Fruit fly (Drosophila melanogaster) whole organism, embryonic: ENCODE data around the gene Sec22.

Experiments used
- Asciz ChIP-seq: fragments of 200-800 bp; sonication (Bioruptor generic); optimal IDR thresholded peaks from 2 replicates; lab custom pipeline; 2017; ENCODE audit warnings: missing biosample characterization, mild to moderate bottlenecking, missing genetic modification characterization, missing genetic modification reagents
- Atf-2 ChIP-seq: fragments of 200-800 bp; sonication (Bioruptor generic); optimal IDR thresholded peaks from 2 replicates; lab custom pipeline; 2016; ENCODE audit warnings: missing biosample characterization, missing genetic modification characterization
- BtbVII ChIP-seq: fragments of 200-800 bp; sonication (Bioruptor generic); optimal IDR thresholded peaks from 3 replicates; lab custom pipeline; 2017; ENCODE audit warnings: missing biosample characterization, mild to moderate bottlenecking, missing genetic modification characterization
- CG10147 ChIP-seq: fragments of 200-800 bp; sonication (Bioruptor generic); optimal IDR thresholded peaks from 2 replicates; lab custom pipeline; 2019; ENCODE audit warnings: missing biosample characterization, mild to moderate bottlenecking, missing genetic modification characterization, moderate library complexity
- CG10267 ChIP-seq: fragments of 200-800 bp; sonication (Bioruptor generic); optimal IDR thresholded peaks from 2 replicates; lab custom pipeline; 2018; ENCODE audit warnings: missing biosample characterization, mild to moderate bottlenecking, missing genetic modification characterization, moderate library complexity
- CG10654 ChIP-seq: fragments of 200-800 bp; sonication (Bioruptor generic); optimal IDR thresholded peaks from 2 replicates; lab custom pipeline; 2016; ENCODE audit warnings: missing biosample characterization, missing genetic modification characterization
- CG10979 ChIP-seq: fragments of 200-800 bp; sonication (Bioruptor generic); optimal IDR thresholded peaks from 2 replicates; lab custom pipeline; 2018; ENCODE audit warnings: missing biosample characterization, mild to moderate bottlenecking, missing genetic modification characterization, moderate library complexity
- CG12299 ChIP-seq: fragments of 200-800 bp; sonication (Bioruptor generic); optimal IDR thresholded peaks from 2 replicates; lab custom pipeline; 2018; ENCODE audit warnings: missing biosample characterization, mild to moderate bottlenecking, missing genetic modification characterization
- CG15011 ChIP-seq: fragments of 200-800 bp; sonication (Bioruptor generic); optimal IDR thresholded peaks from 3 replicates; lab custom pipeline; 2018; ENCODE audit warnings: missing biosample characterization, mild to moderate bottlenecking, missing genetic modification characterization
- CG1602 ChIP-seq: fragments of 200-800 bp; sonication (Bioruptor generic); optimal IDR thresholded peaks from 3 replicates; lab custom pipeline; 2016; ENCODE audit warnings: missing biosample characterization, missing genetic modification characterization
- CG17328 ChIP-seq: fragments of 200-800 bp; sonication (Bioruptor generic); IDR thresholded peaks from 2 replicates; pipeline ENCODE4 v1.3.6; 2022; ENCODE audit warnings: missing biosample characterization, missing genetic modification characterization
- CG18619 ChIP-seq: fragments of 200-800 bp; sonication (Bioruptor generic); optimal IDR thresholded peaks from 3 replicates; lab custom pipeline; 2017; ENCODE audit warnings: missing biosample characterization, mild to moderate bottlenecking, missing genetic modification characterization
- CG18764 ChIP-seq: fragments of 200-800 bp; sonication (Bioruptor generic); optimal IDR thresholded peaks from 3 replicates; lab custom pipeline; 2016; ENCODE audit warnings: missing biosample characterization, missing genetic modification characterization
- CG2875 ChIP-seq: fragments of 200-800 bp; sonication (Bioruptor generic); optimal IDR thresholded peaks from 2 replicates; lab custom pipeline; 2017; ENCODE audit warnings: missing biosample characterization, mild to moderate bottlenecking, missing genetic modification characterization, missing genetic modification reagents
- CG32532 ChIP-seq: fragments of 200-800 bp; sonication (Bioruptor generic); IDR thresholded peaks from 2 replicates; pipeline ENCODE4 v1.3.6; 2022; ENCODE audit warnings: missing biosample characterization, missing genetic modification characterization
- CG34224 ChIP-seq: fragments of 200-800 bp; sonication (Bioruptor generic); IDR thresholded peaks from 3 replicates; pipeline ENCODE4 v1.3.6; 2022; ENCODE audit warnings: missing biosample characterization, missing genetic modification characterization; ENCODE audit not compliant: partially characterized antibody
- CG6272 ChIP-seq: fragments of 200-800 bp; sonication (Bioruptor generic); IDR thresholded peaks from 2 replicates; pipeline ENCODE4 v1.3.6; 2022; ENCODE audit warnings: missing biosample characterization, missing genetic modification characterization
- CG6654 ChIP-seq: fragments of 200-800 bp; sonication (Bioruptor generic); optimal IDR thresholded peaks from 2 replicates; lab custom pipeline; 2017; ENCODE audit warnings: missing biosample characterization, mild to moderate bottlenecking, missing genetic modification characterization
- CG6854 ChIP-seq: fragments of 200-800 bp; sonication (Bioruptor generic); optimal IDR thresholded peaks from 3 replicates; lab custom pipeline; 2017; ENCODE audit warnings: missing biosample characterization, mild to moderate bottlenecking, missing genetic modification characterization
- CG7839 ChIP-seq: fragments of 200-800 bp; sonication (Bioruptor generic); optimal IDR thresholded peaks from 3 replicates; lab custom pipeline; 2018; ENCODE audit warnings: missing biosample characterization, mild to moderate bottlenecking, missing genetic modification characterization, moderate library complexity
- CG9797 ChIP-seq: fragments of 200-800 bp; sonication (Bioruptor generic); optimal IDR thresholded peaks from 3 replicates; lab custom pipeline; 2018; ENCODE audit warnings: missing biosample characterization, mild to moderate bottlenecking, missing genetic modification characterization
- Camta ChIP-seq: fragments of 200-800 bp; sonication (Bioruptor generic); optimal IDR thresholded peaks from 2 replicates; lab custom pipeline; 2016; ENCODE audit warnings: missing biosample characterization, missing genetic modification characterization
- D ChIP-seq, 2 experiments: fragments of 200-800 bp in 1 of 2; fragments of >200 bp in 1 of 2; sonication (Bioruptor generic) in 1 of 2; optimal IDR thresholded peaks; 2 replicates in 1 of 2; 3 replicates in 1 of 2; lab custom pipeline; 2017; ENCODE audit warnings: mild to moderate bottlenecking in 1 of 2, missing biosample characterization in 1 of 2, missing genetic modification characterization in 1 of 2, missing genetic modification reagents in 1 of 2
- Dad ChIP-seq: fragments of 200-800 bp; sonication (Bioruptor generic); optimal IDR thresholded peaks from 3 replicates; lab custom pipeline; 2016; ENCODE audit warnings: missing biosample characterization, missing genetic modification characterization
- Deaf1 ChIP-seq: fragments of 200-800 bp; optimal IDR thresholded peaks from 3 replicates; lab custom pipeline; 2019; ENCODE audit warnings: missing biosample characterization, mild to moderate bottlenecking, missing genetic modification characterization, moderate library complexity
- Dp ChIP-seq: fragments of 200-800 bp; sonication (Bioruptor generic); optimal IDR thresholded peaks from 2 replicates; lab custom pipeline; 2018; ENCODE audit warnings: missing biosample characterization, mild to moderate bottlenecking, missing genetic modification characterization, moderate library complexity
- Hr3 ChIP-seq: fragments of 200-800 bp; sonication (Bioruptor generic); optimal IDR thresholded peaks from 3 replicates; lab custom pipeline; 2016; ENCODE audit warnings: missing biosample characterization, missing genetic modification characterization
- Lhr ChIP-seq: fragments of 200-800 bp; sonication (Bioruptor generic); optimal IDR thresholded peaks from 3 replicates; lab custom pipeline; 2017; ENCODE audit warnings: mild to moderate bottlenecking, missing biosample characterization, missing genetic modification reagents, missing genetic modification characterization
- Med ChIP-seq: fragments of 200-800 bp; sonication (Bioruptor generic); peaks from one replicate; lab custom pipeline; 2016; ENCODE audit warnings: missing biosample characterization, missing genetic modification characterization, mild to moderate bottlenecking, inconsistent platforms, moderate library complexity
- Opbp ChIP-seq: fragments of 200-800 bp; sonication (Bioruptor generic); IDR thresholded peaks from 3 replicates; pipeline ENCODE4 v1.3.6; 2022; ENCODE audit warnings: missing biosample characterization, missing genetic modification characterization; ENCODE audit not compliant: partially characterized antibody
- Scr ChIP-seq: fragments of 200-800 bp; sonication (Bioruptor generic); IDR thresholded peaks from 2 replicates; pipeline ENCODE4 v1.3.6; 2022; ENCODE audit warnings: missing biosample characterization, missing genetic modification characterization; ENCODE audit not compliant: partially characterized antibody
- Trl ChIP-seq, 3 experiments: fragments of >200 bp in 2 of 3; fragments of 200-800 bp in 1 of 3; sonication (Bioruptor generic) in 1 of 3; optimal IDR thresholded peaks; 2 replicates in 1 of 3; 3 replicates in 2 of 3; lab custom pipeline; 2016 to 2017; ENCODE audit warnings: missing biosample characterization in 1 of 3, missing genetic modification characterization in 1 of 3
- ash1 ChIP-seq: fragments of 200-800 bp; sonication (Bioruptor generic); optimal IDR thresholded peaks from 2 replicates; lab custom pipeline; 2018; ENCODE audit warnings: missing biosample characterization, mild to moderate bottlenecking, missing genetic modification characterization
- bcd ChIP-seq: fragments of 200-800 bp; sonication (Bioruptor generic); optimal IDR thresholded peaks from 2 replicates; lab custom pipeline; 2017; ENCODE audit warnings: missing biosample characterization, mild to moderate bottlenecking, missing genetic modification characterization
- ems ChIP-seq: fragments of 200-800 bp; sonication (Bioruptor generic); optimal IDR thresholded peaks from 3 replicates; lab custom pipeline; 2016; ENCODE audit warnings: missing biosample characterization, missing genetic modification characterization
- eve ChIP-seq, 2 experiments: fragments of >200 bp; optimal IDR thresholded peaks; 2 replicates each; lab custom pipeline; 2017; ENCODE audit warnings: missing biosample characterization in 2 of 2, missing genetic modification characterization in 2 of 2
- fru ChIP-seq: fragments of >200 bp; optimal IDR thresholded peaks from 2 replicates; lab custom pipeline; 2017
- ftz-f1 ChIP-seq: fragments of 200-800 bp; sonication (Bioruptor generic); optimal IDR thresholded peaks from 2 replicates; lab custom pipeline; 2016; ENCODE audit warnings: missing biosample characterization, missing genetic modification characterization
- gsb ChIP-seq: fragments of 200-800 bp; sonication (Bioruptor generic); IDR thresholded peaks from 2 replicates; pipeline ENCODE4 v1.3.6; 2022; ENCODE audit warnings: missing biosample characterization, missing genetic modification characterization
- h ChIP-seq: fragments of >200 bp; optimal IDR thresholded peaks from 2 replicates; lab custom pipeline; 2017
- hbn ChIP-seq: fragments of 200-800 bp; sonication (Bioruptor generic); IDR thresholded peaks from 2 replicates; pipeline ENCODE4 v1.3.6; 2022; ENCODE audit warnings: missing biosample characterization, missing genetic modification characterization; ENCODE audit not compliant: partially characterized antibody
- nerfin-2 ChIP-seq: fragments of 200-800 bp; sonication (Bioruptor generic); IDR thresholded peaks from 2 replicates; pipeline ENCODE4 v1.3.6; 2022; ENCODE audit warnings: missing biosample characterization, missing genetic modification characterization; ENCODE audit not compliant: partially characterized antibody
- onecut ChIP-seq: fragments of 200-800 bp; sonication (Bioruptor generic); IDR thresholded peaks from 2 replicates; pipeline ENCODE4 v1.3.6; 2022; ENCODE audit warnings: missing biosample characterization, missing genetic modification characterization
- otp ChIP-seq: fragments of 200-800 bp; sonication (Bioruptor generic); IDR thresholded peaks from 3 replicates; pipeline ENCODE4, ENCODE4 v1.3.6; 2022; ENCODE audit warnings: missing biosample characterization, missing genetic modification characterization
- pho ChIP-seq: fragments of 200-800 bp; sonication (Bioruptor generic); optimal IDR thresholded peaks from 2 replicates; lab custom pipeline; 2016; ENCODE audit warnings: missing biosample characterization, missing genetic modification characterization
- sc ChIP-seq, 3 experiments: fragments of >200 bp in 2 of 3; fragments of 200-800 bp in 1 of 3; sonication (Bioruptor generic) in 1 of 3; optimal IDR thresholded peaks; 2 replicates in 2 of 3; 3 replicates in 1 of 3; lab custom pipeline; 2017; ENCODE audit warnings: mild to moderate bottlenecking in 1 of 3, missing biosample characterization in 1 of 3, missing genetic modification characterization in 1 of 3, missing genetic modification reagents in 1 of 3
- sr ChIP-seq: fragments of 200-800 bp; sonication (Bioruptor generic); IDR thresholded peaks from 3 replicates; pipeline ENCODE4 v1.3.6; 2022; ENCODE audit warnings: missing biosample characterization, missing genetic modification characterization
- ssp ChIP-seq: fragments of 200-800 bp; sonication (Bioruptor generic); IDR thresholded peaks from 2 replicates; pipeline ENCODE4 v1.3.6; 2022; ENCODE audit warnings: missing biosample characterization, missing genetic modification characterization
- trh ChIP-seq: fragments of 200-800 bp; sonication (Bioruptor generic); optimal IDR thresholded peaks from 2 replicates; lab custom pipeline; 2016; ENCODE audit warnings: missing biosample characterization, missing genetic modification characterization
- ttk ChIP-seq: fragments of 200-800 bp; sonication (Bioruptor generic); IDR thresholded peaks from 2 replicates; pipeline ENCODE4 v2.1.2; 2022; ENCODE audit warnings: missing biosample characterization, missing genetic modification characterization

Gene Sec22

DNA sequence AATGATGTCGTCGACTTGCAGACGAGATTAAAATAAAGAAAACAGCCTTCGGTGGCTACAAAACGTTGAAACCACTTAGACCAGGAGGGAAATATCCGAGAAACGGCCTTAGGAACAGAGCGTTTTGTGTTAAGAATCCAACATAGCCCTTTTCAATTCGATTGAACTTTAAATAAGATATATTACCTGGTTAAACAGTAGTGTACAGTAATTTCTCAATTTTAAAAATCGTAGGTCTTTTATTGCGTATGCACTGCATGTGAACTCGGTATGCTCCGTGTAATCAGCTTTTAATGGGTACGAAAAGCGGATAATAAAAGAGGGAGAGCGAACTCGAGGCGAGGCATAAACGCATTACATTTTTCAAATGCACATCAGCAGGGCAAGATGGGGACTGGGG lies 32.1 kb downstream of the Sec22 start (continued):
- TF ChIP-seq CG10267 (tag; lab: Kevin White, UChicago) (no peak), ttk (GFP tag; lab: Robert Waterston, UW) (no peak), Lhr (no peak), Deaf1 (tag; lab: Kevin White, UChicago) (no peak), trh (no peak), Dp (GFP tag; lab: Kevin White, UChicago) (no peak), CG15011 (GFP tag; lab: Kevin White, UChicago) (no peak), gsb (GFP tag; lab: Robert Waterston, UW) (no peak), Asciz (GFP tag; lab: Kevin White, UChicago) (no peak), CG7839 (tag; lab: Kevin White, UChicago) (peak; percentile 26), ems (GFP tag; lab: Kevin White, UChicago) (no peak), CG10147 (no peak), Dad (GFP tag; lab: Kevin White, UChicago) (no peak)

DNA sequence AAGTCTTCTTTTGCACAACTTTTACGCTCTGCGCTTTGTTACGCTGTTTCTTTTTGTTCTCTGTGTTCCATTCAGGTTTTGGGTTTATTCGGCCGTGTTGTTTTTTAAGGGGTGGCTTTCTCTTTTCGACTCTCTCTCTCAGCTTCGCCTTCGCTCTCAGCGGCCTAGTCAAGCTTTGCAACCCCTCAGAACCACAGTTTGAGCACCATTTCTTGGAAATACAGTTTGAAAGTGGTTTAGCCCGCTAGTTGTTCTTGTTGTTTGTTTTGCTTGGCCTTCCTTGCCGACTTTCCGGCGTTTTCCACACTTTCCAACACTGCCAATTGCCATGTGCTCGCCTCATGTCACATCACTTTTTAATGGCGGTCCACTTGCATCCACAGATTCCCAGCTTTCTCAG lies 35.2 kb downstream of the Sec22 start:
- TF ChIP-seq CG17328 (no peak), CG9797 (no peak), BtbVII (GFP tag; lab: Kevin White, UChicago) (no peak), CG6854 (GFP tag; lab: Kevin White, UChicago) (peak; percentile 68), sr (GFP tag; lab: Robert Waterston, UW) (no peak), Atf-2 (GFP tag; lab: Kevin White, UChicago) (no peak), Hr3 (GFP tag; lab: Kevin White, UChicago) (no peak), CG1602 (no peak), Camta (GFP tag; lab: Kevin White, UChicago) (no peak), eve (GFP tag; optimal IDR thresholded peaks at IDR 0.05; lab: Kevin White, UChicago) (no peak), ftz-f1 (GFP tag; lab: Kevin White, UChicago) (no peak), fru (lab: Kevin White, UChicago) (no peak), CG18619 (GFP tag; lab: Kevin White, UChicago) (no peak), CG18764 (GFP tag; lab: Kevin White, UChicago) (no peak), pho (GFP tag; lab: Kevin White, UChicago) (no peak), CG34224 (no peak), CG10147 (no peak), ssp (GFP tag; lab: Robert Waterston, UW) (no peak), CG6654 (GFP tag; lab: Kevin White, UChicago) (peak; percentile 99), CG32532 (GFP tag; lab: Robert Waterston, UW) (no peak), bcd (GFP tag; lab: Kevin White, UChicago) (no peak), ash1 (GFP tag; lab: Kevin White, UChicago) (no peak), CG2875 (no peak), Med (GFP tag; lab: Kevin White, UChicago) (peak; percentile 22), D (optimal IDR thresholded peaks at IDR 0.05; lab: Kevin White, UChicago) (no peak), D (GFP tag; optimal IDR thresholded peaks at IDR 0.05; lab: Kevin White, UChicago) (no peak), CG10979 (no peak), h (no peak), onecut (no peak), nerfin-2 (GFP tag; lab: Robert Waterston, UW) (no peak), Opbp (GFP tag; lab: Robert Waterston, UW) (no peak), CG10654 (GFP tag; lab: Kevin White, UChicago) (no peak), Scr (GFP tag; lab: Robert Waterston, UW) (no peak), CG6272 (GFP tag; lab: Robert Waterston, UW) (no peak), hbn (GFP tag; lab: Robert Waterston, UW) (no peak), sc (optimal IDR thresholded peaks at IDR 0.05; lab: Kevin White, UChicago) (no peak), sc (GFP tag; optimal IDR thresholded peaks at IDR 0.05; lab: Kevin White, UChicago) (no peak), CG12299 (tag; lab: Kevin White, UChicago) (no peak), Trl (optimal IDR thresholded peaks at IDR 0.05; lab: Kevin White, UChicago) (peak; percentile 50 to 54), Trl (GFP tag; optimal IDR thresholded peaks at IDR 0.05; lab: Kevin White, UChicago) (peak; percentile 11), otp (GFP tag; lab: Robert Waterston, UW) (no peak)
